Worm (Caenorhabditis elegans): ENCODE measurements around the gene nhr-208.

ce11 chrV:12080274-12080673 lies 13.8 kb upstream of the nhr-208 start, which contains the start of gene R07B7.9:
- TF ChIP-seq F13C5.2 (tag; optimal IDR thresholded peaks at IDR 0.05) (no peak), tra-4 (tag; optimal IDR thresholded peaks at IDR 0.05) (no peak), flt-1 (GFP tag; IDR thresholded peaks at IDR 0.05) (no peak), pes-1 (GFP tag; IDR thresholded peaks at IDR 0.05) (no peak), hmg-4 (GFP tag; optimal IDR thresholded peaks at IDR 0.05) (no peak), sea-1 (GFP tag; conservative IDR thresholded peaks at IDR 0.05) (no peak)

All from whole organism, early embryonic.